Worm (Caenorhabditis elegans): ENCODE results near the gene srd-30.
A peak's percentile ranks its signal among the peaks of the same experiment; 100 is the strongest.

Gene srd-30

ce11 chrV:7587637-7588036 is 42.0 kb upstream of the srd-30 start, which contains the start of the genes F19F10.11 and C50E3.5 (continued):
- TF ChIP-seq pbrm-1 (GFP tag; IDR thresholded peaks at IDR 0.05) (no peak), mel-28 (tag; optimal IDR thresholded peaks at IDR 0.05; ENCODE audit: borderline replicate concordance) (no peak), hsf-1 (GFP tag; IDR thresholded peaks at IDR 0.05) (no peak), egrh-3 (GFP tag; IDR thresholded peaks at IDR 0.05) (no peak), F52B5.7 (tag; optimal IDR thresholded peaks at IDR 0.05) (no peak), cebp-1 (GFP tag; IDR thresholded peaks at IDR 0.05) (no peak), cebp-1 (tag; optimal IDR thresholded peaks at IDR 0.05) (no peak), dpff-1 (tag; optimal IDR thresholded peaks at IDR 0.05) (no peak), attf-3 (GFP tag; conservative IDR thresholded peaks at IDR 0.05) (no peak), T07F8.4 (tag; optimal IDR thresholded peaks at IDR 0.05) (no peak), Y95B8A.8 (GFP tag; IDR thresholded peaks at IDR 0.05) (no peak), tlf-1 (GFP tag; optimal IDR thresholded peaks at IDR 0.05) (no peak), lsy-27 (tag; optimal IDR thresholded peaks at IDR 0.05; ENCODE audit: borderline replicate concordance, insufficient read depth) (no peak), attf-5 (GFP tag; optimal IDR thresholded peaks at IDR 0.05) (peak; percentile 91), D2030.7 (GFP tag; IDR thresholded peaks at IDR 0.05) (no peak), mcd-1 (GFP tag; IDR thresholded peaks at IDR 0.05) (peak; percentile 95), madf-10 (tag; optimal IDR thresholded peaks at IDR 0.05) (no peak), sdz-38 (tag; optimal IDR thresholded peaks at IDR 0.05) (no peak), ekl-4 (GFP tag; IDR thresholded peaks at IDR 0.05) (no peak), ceh-27 (GFP tag; optimal IDR thresholded peaks at IDR 0.05) (no peak), cebp-2 (GFP tag; IDR thresholded peaks at IDR 0.05) (no peak), zfh-2 (GFP tag; conservative IDR thresholded peaks at IDR 0.05) (no peak), tbp1 (GFP tag; optimal IDR thresholded peaks at IDR 0.05) (no peak), him-1 (tag; optimal IDR thresholded peaks at IDR 0.05) (no peak), dpl-1 (GFP tag; optimal IDR thresholded peaks at IDR 0.05) (no peak), B0035.1 (tag; optimal IDR thresholded peaks at IDR 0.05) (no peak), attf-6 (GFP tag; IDR thresholded peaks at IDR 0.05) (no peak), nhr-27 (tag; optimal IDR thresholded peaks at IDR 0.05) (no peak), ceh-100 (GFP tag; IDR thresholded peaks at IDR 0.05) (no peak), ztf-6 (GFP tag; IDR thresholded peaks at IDR 0.05) (no peak), madf-6 (GFP tag; IDR thresholded peaks at IDR 0.05) (peak; percentile 60), egl-44 (GFP tag; IDR thresholded peaks at IDR 0.05) (no peak), madf-8 (GFP tag; conservative IDR thresholded peaks at IDR 0.05) (no peak), zim-3 (tag; optimal IDR thresholded peaks at IDR 0.05) (no peak), snpc-1.1 (tag; optimal IDR thresholded peaks at IDR 0.05; ENCODE audit: insufficient read depth) (peak; percentile 12), ets-4 (GFP tag; optimal IDR thresholded peaks at IDR 0.05) (no peak), ceh-40 (GFP tag; IDR thresholded peaks at IDR 0.05) (no peak), snpc-4 (GFP tag; optimal IDR thresholded peaks at IDR 0.05) (no peak), snpc-4 (tag; optimal IDR thresholded peaks at IDR 0.05) (peak in 3 of 4 experiments; percentile 12 to 34 (median 18)), B0261.1 (tag; optimal IDR thresholded peaks at IDR 0.05) (no peak), hlh-12 (tag; optimal IDR thresholded peaks at IDR 0.05) (no peak), lin-54 (GFP tag; optimal IDR thresholded peaks at IDR 0.05) (peak; percentile 30), hmg-1.2 (GFP tag; IDR thresholded peaks at IDR 0.05) (peak; percentile 98), ama-1 (optimal IDR thresholded peaks at IDR 0.05) (no peak), ama-1 (GFP tag; optimal IDR thresholded peaks at IDR 0.05) (no peak), snpc-1.3 (tag; optimal IDR thresholded peaks at IDR 0.05; ENCODE audit: insufficient read depth) (peak; percentile 60), ztf-22 (GFP tag; optimal IDR thresholded peaks at IDR 0.05) (no peak), ztf-18 (tag; optimal IDR thresholded peaks at IDR 0.05) (peak; percentile 29), ZK185.1 (tag; optimal IDR thresholded peaks at IDR 0.05; ENCODE audit: poor library complexity, severe bottlenecking) (no peak), K11D2.4 (GFP tag; IDR thresholded peaks at IDR 0.05) (no peak)

Measured in whole organism, young adult.